Worm (Caenorhabditis elegans) whole organism, late embryonic: ENCODE data around the gene fbxa-183.

Experiments used
- C08G9.2 ChIP-seq: sonication (generic microtip); optimal IDR thresholded peaks from 2 replicates; lab custom pipeline; 2016; ENCODE audit warnings: mild to moderate bottlenecking, missing genetic modification characterization, moderate library complexity, missing compliant biosample characterization
- C38D4.7 ChIP-seq: fragments of 200-800 bp; sonication (Bioruptor generic); optimal IDR thresholded peaks from 2 replicates; lab custom pipeline; 2018; ENCODE audit warnings: mild to moderate bottlenecking, missing genetic modification characterization, moderate library complexity, missing compliant biosample characterization
- K09A11.1 ChIP-seq: sonication (generic microtip); optimal IDR thresholded peaks from 2 replicates; lab custom pipeline; 2017; ENCODE audit warnings: antibody characterized with exemption, mild to moderate bottlenecking, missing genetic modification characterization, missing compliant biosample characterization; ENCODE audit not compliant: insufficient read depth
- Y22D7AL.16 ChIP-seq: sonication (generic microtip); optimal IDR thresholded peaks from 2 replicates; lab custom pipeline; 2016; ENCODE audit warnings: missing genetic modification characterization, missing compliant biosample characterization
- ceh-14 ChIP-seq: sonication (generic microtip); optimal IDR thresholded peaks from 2 replicates; lab custom pipeline; 2016; ENCODE audit warnings: missing genotype, missing genetic modification characterization, missing compliant biosample characterization
- ceh-2 ChIP-seq: sonication (generic microtip); optimal IDR thresholded peaks from 2 replicates; lab custom pipeline; 2016; ENCODE audit warnings: missing genotype, missing genetic modification characterization, missing compliant biosample characterization
- ceh-22 ChIP-seq: sonication (generic microtip); optimal IDR thresholded peaks from 2 replicates; lab custom pipeline; 2017; ENCODE audit warnings: missing biosample characterization, missing genetic modification characterization
- ceh-30 ChIP-seq: fragments of 150-350 bp; optimal IDR thresholded peaks from 2 replicates; lab custom pipeline; 2014; ENCODE audit warnings: missing biosample characterization, missing genetic modification characterization
- ceh-31 ChIP-seq: sonication (generic microtip); optimal IDR thresholded peaks from 2 replicates; lab custom pipeline; 2016; ENCODE audit warnings: missing genetic modification characterization, missing compliant biosample characterization
- ceh-48 ChIP-seq: sonication (generic microtip); optimal IDR thresholded peaks from 2 replicates; lab custom pipeline; 2016; ENCODE audit warnings: missing genetic modification characterization, inconsistent platforms, missing compliant biosample characterization
- dmd-4 ChIP-seq: sonication (generic microtip); optimal IDR thresholded peaks from 2 replicates; lab custom pipeline; 2016; ENCODE audit warnings: borderline replicate concordance, missing genetic modification characterization, missing compliant biosample characterization
- elt-2 ChIP-seq: sonication (generic microtip); optimal IDR thresholded peaks from 2 replicates; lab custom pipeline; 2016; ENCODE audit warnings: missing genetic modification reagents, missing genetic modification characterization, missing compliant biosample characterization
- elt-4 ChIP-seq: sonication (generic microtip); optimal IDR thresholded peaks from 2 replicates; lab custom pipeline; 2016; ENCODE audit warnings: missing genetic modification characterization, missing compliant biosample characterization
- fkh-10 ChIP-seq: fragments of 150-350 bp; optimal IDR thresholded peaks from 2 replicates; lab custom pipeline; 2014; ENCODE audit warnings: missing biosample characterization, missing genetic modification reagents, missing genetic modification characterization
- fkh-6 ChIP-seq: sonication (generic microtip); optimal IDR thresholded peaks from 2 replicates; lab custom pipeline; 2016; ENCODE audit warnings: missing genetic modification characterization, missing compliant biosample characterization
- hlh-13 ChIP-seq: fragments of 200-800 bp; sonication (Bioruptor generic); optimal IDR thresholded peaks from 2 replicates; lab custom pipeline; 2018; ENCODE audit warnings: mild to moderate bottlenecking, missing genetic modification characterization, missing compliant biosample characterization
- hlh-15 ChIP-seq: sonication (generic microtip); optimal IDR thresholded peaks from 2 replicates; lab custom pipeline; 2016; ENCODE audit warnings: missing genetic modification characterization, missing compliant biosample characterization
- hlh-6 ChIP-seq: sonication (generic microtip); optimal IDR thresholded peaks from 2 replicates; lab custom pipeline; 2016; ENCODE audit warnings: missing genotype, missing genetic modification characterization, missing compliant biosample characterization
- nhr-232 ChIP-seq: sonication (generic microtip); optimal IDR thresholded peaks from 2 replicates; lab custom pipeline; 2016; ENCODE audit warnings: missing genetic modification characterization, missing compliant biosample characterization
- odd-2 ChIP-seq: sonication (generic microtip); optimal IDR thresholded peaks from 2 replicates; lab custom pipeline; 2017; ENCODE audit warnings: antibody characterized with exemption, mild to moderate bottlenecking, missing genetic modification characterization, missing compliant biosample characterization
- pax-1 ChIP-seq: fragments of 150-350 bp; optimal IDR thresholded peaks from 2 replicates; lab custom pipeline; 2014; ENCODE audit warnings: missing biosample characterization, missing genetic modification characterization
- pha-4 ChIP-seq: fragments of 150-350 bp; optimal IDR thresholded peaks from 2 replicates; lab custom pipeline; 2018; ENCODE audit warnings: missing biosample characterization, missing genetic modification reagents, missing genetic modification characterization
- ref-2 ChIP-seq: sonication (generic microtip); optimal IDR thresholded peaks from 2 replicates; lab custom pipeline; 2016; ENCODE audit warnings: missing genetic modification characterization, missing compliant biosample characterization
- rnt-1 ChIP-seq: sonication (generic microtip); optimal IDR thresholded peaks from 2 replicates; lab custom pipeline; 2016; ENCODE audit warnings: missing genetic modification characterization, missing compliant biosample characterization
- sox-2 ChIP-seq: fragments of 200-800 bp; sonication (Bioruptor generic); IDR thresholded peaks from 2 replicates; pipeline ENCODE4 v1.3.6; 2022; ENCODE audit warnings: missing genetic modification reagents, missing genetic modification characterization, missing compliant biosample characterization
- unc-3 ChIP-seq, 2 experiments: fragments of 200-800 bp in 1 of 2; sonication (Bioruptor generic) in 1 of 2; sonication (generic microtip) in 1 of 2; conservative IDR thresholded peaks in 1 of 2; optimal IDR thresholded peaks in 1 of 2; 2 replicates each; pipeline versions ENCODE4 v1.3.6 to Lab custom; 2016 to 2022; ENCODE audit warnings: missing compliant biosample characterization in 2 of 2, missing genetic modification characterization in 2 of 2, missing genetic modification reagents in 1 of 2
- zip-5 ChIP-seq: sonication (generic microtip); optimal IDR thresholded peaks from 2 replicates; lab custom pipeline; 2016; ENCODE audit warnings: missing genetic modification characterization, missing compliant biosample characterization

Gene fbxa-183

DNA sequence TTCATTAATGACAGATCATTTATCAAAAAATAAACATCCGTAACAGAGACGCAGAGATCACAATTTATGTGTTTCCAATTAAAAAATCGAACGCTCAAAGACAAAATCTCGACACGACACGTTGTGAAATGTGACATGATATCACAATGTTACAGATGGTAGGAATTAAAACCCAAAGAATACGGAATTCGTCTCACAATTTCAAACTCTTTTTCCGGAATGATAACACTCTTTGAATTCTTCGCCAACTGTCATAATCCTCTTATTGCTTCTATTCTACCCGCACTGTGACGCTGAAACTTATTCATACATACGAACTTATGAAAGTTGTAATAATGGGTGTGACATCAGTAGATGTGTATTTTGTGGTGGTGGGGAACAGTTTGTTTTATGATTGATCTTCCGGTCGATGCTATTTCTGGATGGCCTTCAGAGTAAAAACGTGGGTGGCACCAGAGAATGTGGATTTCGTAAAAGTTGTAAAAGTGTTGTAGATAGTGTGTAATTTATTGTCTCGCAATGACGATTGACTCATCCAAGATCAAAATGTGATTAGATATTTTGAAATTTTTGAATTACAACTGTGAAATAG lies 34.0 kb upstream of the fbxa-183 start:
- TF ChIP-seq fkh-10 (GFP tag; lab: Kevin White, UChicago) = no peak
- no peak for TF ChIP-seq ref-2 (tag; lab: Kevin White, UChicago)
- no peak for TF ChIP-seq ceh-2 (tag; lab: Kevin White, UChicago)
- TF ChIP-seq sox-2 (GFP tag; lab: Robert Waterston, UW) = no peak
- TF ChIP-seq ceh-14 (tag; lab: Kevin White, UChicago) = no peak
- no peak for TF ChIP-seq C08G9.2 (tag; lab: Kevin White, UChicago)
- TF ChIP-seq pax-1 = no peak
- TF ChIP-seq unc-3 (GFP tag; conservative IDR thresholded peaks at IDR 0.05; lab: Robert Waterston, UW) = no peak
- no peak for TF ChIP-seq unc-3 (tag; optimal IDR thresholded peaks at IDR 0.05; lab: Kevin White, UChicago)
- TF ChIP-seq ceh-30 = no peak
- no peak for TF ChIP-seq pha-4 (tag; lab: Kevin White, UChicago)
- no peak for TF ChIP-seq C38D4.7 (GFP tag; lab: Kevin White, UChicago)
- TF ChIP-seq hlh-6 (tag; lab: Kevin White, UChicago) = no peak
- TF ChIP-seq rnt-1 (tag; lab: Kevin White, UChicago) = no peak

DNA sequence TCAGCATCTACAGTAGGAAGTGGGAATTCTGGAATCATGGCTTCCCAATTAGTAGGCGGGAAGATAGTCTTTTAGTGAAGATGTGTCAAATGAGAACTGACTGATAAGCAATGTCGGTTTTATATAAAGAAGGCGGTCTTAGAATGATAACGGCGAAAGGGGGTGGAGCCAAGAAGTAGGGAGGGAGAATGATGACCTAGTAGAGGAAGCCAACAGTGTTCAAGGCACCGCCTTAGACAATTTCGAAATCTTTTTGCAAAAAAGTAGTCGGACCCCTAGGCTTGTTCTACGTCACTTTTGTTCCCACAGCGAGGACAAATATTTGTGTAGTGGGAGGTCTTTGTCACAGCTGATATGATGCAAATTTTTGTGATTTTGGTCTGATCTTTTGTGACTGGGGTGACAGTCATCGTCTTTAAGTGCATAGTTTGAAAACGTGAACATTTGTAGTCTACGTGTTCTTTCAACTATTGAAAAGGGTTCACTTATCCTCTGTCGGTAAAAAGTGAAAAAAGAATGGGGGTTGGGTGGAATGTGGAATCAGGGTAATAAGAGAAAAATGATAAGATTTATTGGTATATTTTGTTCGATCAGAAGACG lies 30.6 kb upstream of the fbxa-183 start, which contains the start of gene ZC250.4:
TSS of gene ZC250.4 (minus strand) at position 78 of the 600 bp plus-strand sequence.
- TF ChIP-seq unc-3 (GFP tag; conservative IDR thresholded peaks at IDR 0.05; lab: Robert Waterston, UW) = no peak
- no peak for TF ChIP-seq unc-3 (tag; optimal IDR thresholded peaks at IDR 0.05; lab: Kevin White, UChicago)
- peak; percentile 31 for TF ChIP-seq elt-2
- TF ChIP-seq, all 69 proteins: peak for 1

DNA sequence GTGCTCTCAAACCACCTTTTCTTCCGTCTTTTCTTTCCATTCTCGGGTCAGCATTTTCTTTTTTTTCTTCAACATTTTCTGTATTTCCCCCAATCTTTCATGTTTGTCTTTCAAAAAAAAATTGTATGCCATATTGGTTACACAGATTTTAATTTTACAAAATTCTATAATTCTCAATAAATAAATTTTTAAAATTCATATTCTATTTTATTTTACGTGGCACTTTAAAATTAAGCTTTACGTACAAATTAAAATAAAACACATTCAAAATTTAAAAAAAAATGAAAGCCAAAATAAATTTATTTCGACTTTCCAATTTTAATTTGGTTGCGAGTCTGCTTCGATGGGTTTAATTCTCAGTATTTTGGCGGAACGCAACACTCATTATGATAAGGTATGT lies 22.9 kb upstream of the fbxa-183 start, which contains the start of gene ZC250.5:
TSS of gene ZC250.5 (plus strand) at position 301 of the 400 bp plus-strand sequence.
- TF ChIP-seq ceh-48 (tag; lab: Kevin White, UChicago) (no peak), ceh-22 (tag; lab: Kevin White, UChicago) (no peak), odd-2 (tag; lab: Kevin White, UChicago) (no peak)

DNA sequence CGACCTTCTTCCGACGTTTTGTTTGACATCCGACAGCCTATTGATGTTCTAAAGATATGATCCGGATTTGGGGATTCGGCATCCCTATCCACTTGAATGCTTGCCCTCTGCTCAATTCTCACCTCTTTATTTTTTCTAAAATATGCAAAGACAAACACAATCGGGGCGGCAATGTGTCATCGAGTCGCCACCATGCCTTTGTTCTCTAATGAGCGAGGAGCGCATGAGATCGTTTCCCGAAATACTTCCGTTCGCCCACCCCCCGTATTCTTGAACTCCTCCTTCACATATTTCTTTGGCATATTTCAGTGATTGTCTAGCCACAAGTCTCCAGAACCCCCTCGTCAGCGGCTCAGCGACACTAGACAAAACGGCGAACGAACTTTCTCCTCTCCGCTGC lies 16.8 kb upstream of the fbxa-183 start, which contains the start of gene cyn-17:
TSS of gene cyn-17 (plus strand) at position 301 of the 400 bp plus-strand sequence.
- peak; percentile 34 for TF ChIP-seq elt-4 (tag; lab: Kevin White, UChicago)
- no peak for TF ChIP-seq K09A11.1 (tag; lab: Kevin White, UChicago)
- TF ChIP-seq, all 69 proteins: peak for 1

DNA sequence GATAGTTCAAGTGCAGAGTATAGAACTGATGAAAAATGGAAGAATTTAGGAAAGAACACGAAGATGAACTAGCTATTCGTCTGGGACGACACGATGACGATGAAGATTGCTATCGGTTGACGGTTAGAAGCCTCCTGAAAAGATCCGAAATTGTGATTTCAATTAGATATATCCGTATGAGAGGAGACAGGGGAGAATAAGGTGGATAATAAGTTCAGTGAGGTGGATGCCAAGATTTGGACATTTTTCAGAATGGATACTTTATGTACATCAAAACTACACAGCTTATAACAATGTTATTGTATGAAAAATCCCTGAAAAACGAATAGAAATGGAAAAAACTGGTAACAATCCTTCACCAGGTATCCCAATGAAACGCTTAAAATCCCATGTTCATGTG lies 15.5 kb upstream of the fbxa-183 start, which contains the start of gene nstp-3:
TSS of gene nstp-3 (minus strand) at position 101 of the 400 bp plus-strand sequence.
- no peak for TF ChIP-seq Y22D7AL.16 (tag; lab: Kevin White, UChicago)
- TF ChIP-seq, all 69 proteins: peak for 0

DNA sequence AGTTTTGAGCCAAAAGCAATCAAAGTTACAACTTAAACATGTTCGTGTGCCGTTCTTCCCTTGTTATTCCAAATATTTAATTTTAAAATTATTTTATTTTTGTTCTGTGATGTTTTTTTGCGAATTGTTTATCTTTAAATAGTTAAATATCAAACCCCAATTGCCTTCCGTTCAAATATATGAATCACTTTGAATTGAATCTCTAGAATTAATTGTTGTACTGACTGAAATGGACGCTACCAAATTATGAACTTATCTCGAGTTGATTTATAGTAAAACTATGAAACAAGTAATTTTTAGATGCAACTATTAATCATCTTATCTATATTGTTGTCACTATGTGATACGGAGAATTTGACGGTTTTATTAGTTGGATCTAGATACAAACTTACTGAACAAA lies 9.4 kb upstream of the fbxa-183 start, which contains the start of gene ZC250.2:
TSS of gene ZC250.2 (plus strand) at position 301 of the 400 bp plus-strand sequence.
- TF ChIP-seq ceh-31 (tag; lab: Kevin White, UChicago) (no peak), C38D4.7 (GFP tag; lab: Kevin White, UChicago) (no peak), odd-2 (tag; lab: Kevin White, UChicago) (no peak), pax-1 (no peak), dmd-4 (no peak), nhr-232 (tag; lab: Kevin White, UChicago) (no peak), hlh-13 (GFP tag; lab: Kevin White, UChicago) (no peak), zip-5 (tag; lab: Kevin White, UChicago) (no peak), sox-2 (GFP tag; lab: Robert Waterston, UW) (no peak), fkh-6 (tag; lab: Kevin White, UChicago) (no peak), hlh-15 (tag; lab: Kevin White, UChicago) (no peak)
- TF ChIP-seq, all 69 proteins: peak for 0
